Fruit fly (Drosophila melanogaster): Measurements from ENCODE around the gene oc.
A peak's percentile ranks its signal among the peaks of the same experiment; 100 is the strongest.

The oc gene

dm6 chrX:8656550-8657431 is 6.3 kb upstream of the oc start (continued):
- TF ChIP-seq Neu2 (GFP tag; optimal IDR thresholded peaks at IDR 0.05; ENCODE audit: borderline replicate concordance) (peak; percentile 34), ERR (GFP tag; optimal IDR thresholded peaks at IDR 0.05) (peak; percentile 23), CG12942 (GFP tag; optimal IDR thresholded peaks at IDR 0.05) (peak; percentile 59), bcd (GFP tag; optimal IDR thresholded peaks at IDR 0.05) (peak; percentile 65), Elba2 (GFP tag; optimal IDR thresholded peaks at IDR 0.05) (no peak), CG10431 (GFP tag; optimal IDR thresholded peaks at IDR 0.05) (peak; percentile 43), ato (GFP tag; IDR thresholded peaks at IDR 0.05; ENCODE audit: partially characterized antibody) (no peak), CG10543 (GFP tag; optimal IDR thresholded peaks at IDR 0.05) (no peak), tll (GFP tag; optimal IDR thresholded peaks at IDR 0.05) (no peak), Camta (GFP tag; optimal IDR thresholded peaks at IDR 0.05) (peak; percentile 69), CG14441 (GFP tag; IDR thresholded peaks at IDR 0.05) (peak; percentile 41; the same call in 1 of the 2 replicates), her (GFP tag; optimal IDR thresholded peaks at IDR 0.05) (peak; percentile 62), Fer3 (tag; optimal IDR thresholded peaks at IDR 0.05) (peak; percentile 38), unpg (GFP tag; optimal IDR thresholded peaks at IDR 0.05) (peak; percentile 83), wor (GFP tag; IDR thresholded peaks at IDR 0.05) (0 out of 2 replicates have a peak, but pooled peaks have one; percentile 33), CG9437 (GFP tag; optimal IDR thresholded peaks at IDR 0.05) (peak; percentile 48), CG32772 (GFP tag; IDR thresholded peaks at IDR 0.05) (peak; percentile 60), CG15011 (GFP tag; optimal IDR thresholded peaks at IDR 0.05) (peak; percentile 22), mirr (GFP tag; optimal IDR thresholded peaks at IDR 0.05) (no peak), CG10654 (GFP tag; optimal IDR thresholded peaks at IDR 0.05) (peak; percentile 67), Side (GFP tag; optimal IDR thresholded peaks at IDR 0.05) (peak; percentile 55), sob (GFP tag; IDR thresholded peaks at IDR 0.05) (peak; percentile 47; the same call in 1 of the 2 replicates), CG6272 (GFP tag; IDR thresholded peaks at IDR 0.05) (0 out of 2 replicates have a peak, but pooled peaks have one; percentile 26), CG8281 (tag; optimal IDR thresholded peaks at IDR 0.05) (peak; percentile 43), zen2 (GFP tag; IDR thresholded peaks at IDR 0.05; ENCODE audit: partially characterized antibody) (no peak), Chrac-16 (GFP tag; optimal IDR thresholded peaks at IDR 0.05) (peak; percentile 77), lola (GFP tag; optimal IDR thresholded peaks at IDR 0.05) (peak in 1 of 3 experiments; percentile 91), Hr39 (optimal IDR thresholded peaks at IDR 0.05) (no peak), gsb (GFP tag; IDR thresholded peaks at IDR 0.05) (0 out of 2 replicates have a peak, but pooled peaks have one; percentile 23), sd (tag; optimal IDR thresholded peaks at IDR 0.05) (no peak), CG11695 (GFP tag; IDR thresholded peaks at IDR 0.05) (peak; percentile 66; the same call in 2 of the 3 replicates), pzg (GFP tag; optimal IDR thresholded peaks at IDR 0.05) (no peak), Asciz (GFP tag; optimal IDR thresholded peaks at IDR 0.05) (peak; percentile 57), CG3407 (GFP tag; optimal IDR thresholded peaks at IDR 0.05) (peak; percentile 62), ssp (GFP tag; IDR thresholded peaks at IDR 0.05) (peak; percentile 44), CG7271 (tag; optimal IDR thresholded peaks at IDR 0.05) (peak; percentile 61), lbe (GFP tag; optimal IDR thresholded peaks at IDR 0.05) (no peak), Abd-B (GFP tag; optimal IDR thresholded peaks at IDR 0.05) (peak; percentile 64), Dad (GFP tag; optimal IDR thresholded peaks at IDR 0.05) (peak; percentile 55), klu (GFP tag; IDR thresholded peaks at IDR 0.05) (no peak), CG8478 (optimal IDR thresholded peaks at IDR 0.05) (no peak), gro (GFP tag; optimal IDR thresholded peaks at IDR 0.05) (no peak), CG17829 (tag; optimal IDR thresholded peaks at IDR 0.05) (peak; percentile 86), CG7987 (GFP tag; optimal IDR thresholded peaks at IDR 0.05) (no peak), crol (GFP tag; IDR thresholded peaks at IDR 0.05) (peak; percentile 84), CG5245 (GFP tag; optimal IDR thresholded peaks at IDR 0.05) (peak; percentile 79), chm (GFP tag; IDR thresholded peaks at IDR 0.05) (peak; percentile 76; the same call in 1 of the 2 replicates), Adf1 (GFP tag; IDR thresholded peaks at IDR 0.05) (no peak), Deaf1 (tag; optimal IDR thresholded peaks at IDR 0.05) (peak; percentile 4)
